Worm (Caenorhabditis elegans) whole organism, L4 larva: Measurements from ENCODE around the gene srh-146.

Source experiments
- F44E2.7 ChIP-seq: fragments of 200-800 bp; sonication (Bioruptor generic); IDR thresholded peaks from 2 replicates; pipeline ENCODE4 v2.1.2; 2022; ENCODE audit warnings: missing genetic modification characterization, missing compliant biosample characterization
- T26A8.4 ChIP-seq: fragments of 200-800 bp; sonication (Bioruptor generic); IDR thresholded peaks from 2 replicates; pipeline ENCODE4 v1.3.6; 2022; ENCODE audit warnings: missing genetic modification characterization, missing compliant biosample characterization
- Y48G9A.11 ChIP-seq: fragments of 200-800 bp; sonication (Bioruptor generic); IDR thresholded peaks from 2 replicates; pipeline ENCODE4 v1.3.6; 2022; ENCODE audit warnings: missing genetic modification reagents, missing genetic modification characterization, missing compliant biosample characterization
- Y5F2A.4 ChIP-seq: fragments of 200-800 bp; sonication (Bioruptor generic); optimal IDR thresholded peaks from 2 replicates; lab custom pipeline; 2018; ENCODE audit warnings: mild to moderate bottlenecking, missing genetic modification characterization, missing compliant biosample characterization
- Y75B8A.6 ChIP-seq: fragments of 200-800 bp; sonication (Bioruptor generic); IDR thresholded peaks from 2 replicates; pipeline ENCODE4 v1.3.6; 2022; ENCODE audit warnings: missing genetic modification reagents, missing genetic modification characterization, missing compliant biosample characterization
- ZK337.2 ChIP-seq: fragments of 200-800 bp; sonication (Bioruptor generic); IDR thresholded peaks from 2 replicates; pipeline ENCODE4 v1.3.6; 2022; ENCODE audit warnings: missing genetic modification reagents, missing genetic modification characterization, missing compliant biosample characterization
- aha-1 ChIP-seq: fragments of 150-350 bp; peaks from one replicate; lab custom pipeline; 2014; ENCODE audit warnings: missing biosample characterization, missing genetic modification characterization
- ama-1 ChIP-seq: fragments of 150-350 bp; optimal IDR thresholded peaks from 2 replicates; lab custom pipeline; 2014; ENCODE audit warnings: inconsistent platforms, mixed read lengths
- ceh-62 ChIP-seq: sonication (generic microtip); optimal IDR thresholded peaks from 2 replicates; lab custom pipeline; 2017; ENCODE audit warnings: missing biosample characterization, missing genetic modification characterization
- ceh-82 ChIP-seq: sonication (generic microtip); optimal IDR thresholded peaks from 2 replicates; lab custom pipeline; 2017; ENCODE audit warnings: missing biosample characterization, missing genetic modification characterization
- daf-19 ChIP-seq: fragments of 200-800 bp; sonication (Bioruptor generic); conservative IDR thresholded peaks from 2 replicates; pipeline ENCODE4 v1.3.6; 2022; ENCODE audit warnings: missing genetic modification characterization, missing compliant biosample characterization
- dpl-1 ChIP-seq: fragments of 150-350 bp; optimal IDR thresholded peaks from 2 replicates; lab custom pipeline; 2014; ENCODE audit warnings: missing biosample characterization, missing genetic modification reagents, missing genetic modification characterization
- duxl-1 ChIP-seq: sonication (generic microtip); optimal IDR thresholded peaks from 2 replicates; lab custom pipeline; 2016; ENCODE audit warnings: mild to moderate bottlenecking, missing genetic modification characterization, moderate library complexity, missing compliant biosample characterization; ENCODE audit not compliant: poor library complexity
- dve-1 ChIP-seq: sonication (generic microtip); optimal IDR thresholded peaks from 2 replicates; lab custom pipeline; 2017; ENCODE audit warnings: antibody characterized with exemption, mild to moderate bottlenecking, missing genetic modification characterization, missing compliant biosample characterization; ENCODE audit not compliant: insufficient read depth
- fkh-10 ChIP-seq: fragments of 150-350 bp; optimal IDR thresholded peaks from 2 replicates; lab custom pipeline; 2014; ENCODE audit warnings: missing biosample characterization, missing genetic modification reagents, missing genetic modification characterization
- fos-1 ChIP-seq: fragments of 150-350 bp; optimal IDR thresholded peaks from 2 replicates; lab custom pipeline; 2014; ENCODE audit warnings: missing biosample characterization, missing genetic modification characterization
- lin-39 ChIP-seq: fragments of 150-350 bp; optimal IDR thresholded peaks from 2 replicates; lab custom pipeline; 2014; ENCODE audit warnings: missing biosample characterization, missing genetic modification reagents, missing genetic modification characterization
- lir-3 ChIP-seq: sonication (generic microtip); optimal IDR thresholded peaks from 2 replicates; lab custom pipeline; 2016; ENCODE audit warnings: mild to moderate bottlenecking, missing genetic modification characterization, missing compliant biosample characterization
- lsy-2 ChIP-seq, 2 experiments: fragments of 150-350 bp in 1 of 2; sonication (generic microtip) in 1 of 2; optimal IDR thresholded peaks; 2 replicates each; lab custom pipeline; 2014 to 2017; ENCODE audit warnings: missing biosample characterization in 2 of 2, missing genetic modification characterization in 2 of 2
- mep-1 ChIP-seq: fragments of 150-350 bp; sonication (generic microtip); optimal IDR thresholded peaks from 3 replicates; lab custom pipeline; 2014; ENCODE audit warnings: missing biosample characterization, missing genetic modification characterization
- mxl-3 ChIP-seq: fragments of 200-800 bp; sonication (Bioruptor generic); optimal IDR thresholded peaks from 2 replicates; lab custom pipeline; 2018; ENCODE audit warnings: mild to moderate bottlenecking, missing genetic modification characterization, missing compliant biosample characterization
- nhr-10 ChIP-seq: fragments of 150-350 bp; optimal IDR thresholded peaks from 2 replicates; lab custom pipeline; 2014; ENCODE audit warnings: missing biosample characterization, missing genetic modification characterization
- nhr-102 ChIP-seq: sonication (generic microtip); optimal IDR thresholded peaks from 2 replicates; lab custom pipeline; 2016; ENCODE audit warnings: mild to moderate bottlenecking, missing genetic modification characterization, moderate library complexity, missing compliant biosample characterization
- nhr-111 ChIP-seq: fragments of 200-800 bp; sonication (Bioruptor generic); optimal IDR thresholded peaks from 2 replicates; lab custom pipeline; 2018; ENCODE audit warnings: mild to moderate bottlenecking, missing genetic modification characterization, missing compliant biosample characterization
- nhr-25 ChIP-seq: sonication (generic microtip); optimal IDR thresholded peaks from 2 replicates; lab custom pipeline; 2017; ENCODE audit warnings: missing genetic modification characterization, mild to moderate bottlenecking, missing compliant biosample characterization, antibody characterized with exemption, moderate library complexity, borderline replicate concordance; ENCODE audit not compliant: insufficient read depth
- nhr-42 ChIP-seq: fragments of 200-800 bp; sonication (Bioruptor generic); IDR thresholded peaks from 2 replicates; pipeline ENCODE4 v1.3.6; 2022; ENCODE audit warnings: missing genetic modification characterization, missing compliant biosample characterization
- nhr-48 ChIP-seq: sonication (generic microtip); optimal IDR thresholded peaks from 2 replicates; lab custom pipeline; 2016; ENCODE audit warnings: mild to moderate bottlenecking, missing genetic modification characterization, missing compliant biosample characterization
- nhr-6 ChIP-seq: fragments of 150-350 bp; optimal IDR thresholded peaks from 2 replicates; lab custom pipeline; 2014; ENCODE audit warnings: missing biosample characterization, missing genetic modification characterization
- nhr-76 ChIP-seq: fragments of 150-350 bp; optimal IDR thresholded peaks from 2 replicates; lab custom pipeline; 2014; ENCODE audit warnings: missing biosample characterization, missing genetic modification characterization
- nhr-77 ChIP-seq: fragments of 150-350 bp; optimal IDR thresholded peaks from 2 replicates; lab custom pipeline; 2014; ENCODE audit warnings: missing biosample characterization, missing genetic modification characterization
- pha-4 ChIP-seq, 2 experiments: fragments of 150-350 bp in 1 of 2; fragments of 200-800 bp in 1 of 2; sonication (Bioruptor generic) in 1 of 2; IDR thresholded peaks in 1 of 2; optimal IDR thresholded peaks in 1 of 2; 2 replicates each; pipeline versions ENCODE4 v1.3.6 to Lab custom; 2014 to 2022; ENCODE audit warnings: missing genetic modification characterization in 2 of 2, missing genetic modification reagents in 2 of 2, missing biosample characterization in 1 of 2, missing compliant biosample characterization in 1 of 2
- php-3 ChIP-seq: fragments of 200-800 bp; sonication (Bioruptor generic); IDR thresholded peaks from 2 replicates; pipeline ENCODE4 v1.3.6; 2022; ENCODE audit warnings: missing genetic modification reagents, missing genetic modification characterization, missing compliant biosample characterization
- pqm-1 ChIP-seq: sonication (generic microtip); optimal IDR thresholded peaks from 2 replicates; lab custom pipeline; 2017; ENCODE audit warnings: missing biosample characterization, missing genetic modification characterization
- saeg-2 ChIP-seq: fragments of 200-800 bp; sonication (Bioruptor generic); IDR thresholded peaks from 2 replicates; pipeline ENCODE4 v1.3.6; 2022; ENCODE audit warnings: missing genetic modification reagents, missing genetic modification characterization, missing compliant biosample characterization
- unc-62 ChIP-seq, 3 experiments: fragments of 150-350 bp in 1 of 3; sonication (generic microtip); optimal IDR thresholded peaks in 2 of 3; peaks in 1 of 3; 1 replicate in 1 of 3; 2 replicates in 2 of 3; lab custom pipeline; 2014 to 2017; ENCODE audit warnings: missing biosample characterization in 3 of 3, missing genetic modification characterization in 3 of 3, missing genetic modification reagents in 3 of 3, missing genotype in 1 of 3
- zag-1 ChIP-seq: fragments of 150-350 bp; optimal IDR thresholded peaks from 2 replicates; lab custom pipeline; 2014; ENCODE audit warnings: missing biosample characterization, missing genetic modification characterization
- zfp-3 ChIP-seq: fragments of 200-800 bp; sonication (Bioruptor generic); conservative IDR thresholded peaks from 2 replicates; pipeline ENCODE4 v1.3.6; 2022; ENCODE audit warnings: missing genetic modification reagents, missing genetic modification characterization, missing compliant biosample characterization
- zip-11 ChIP-seq: fragments of 200-800 bp; sonication (Bioruptor generic); IDR thresholded peaks from 2 replicates; pipeline ENCODE4 v1.3.6; 2022; ENCODE audit warnings: missing genetic modification characterization, missing compliant biosample characterization

The srh-146 gene

ce11 chrV:2960894-2961293 lies 46.8 kb downstream of the srh-146 start, which contains the start of gene srw-144:
Gene srw-144 (minus strand): TSS chrV:2960994.
- TF ChIP-seq nhr-102 (no peak), zip-11 (no peak), T26A8.4 (GFP tag; lab: Robert Waterston, UW) (no peak), Y5F2A.4 (no peak), nhr-77 (no peak), ceh-82 (tag; lab: Kevin White, UChicago) (no peak), nhr-10 (tag; lab: Kevin White, UChicago) (no peak), F44E2.7 (GFP tag; lab: Robert Waterston, UW) (no peak), fkh-10 (GFP tag; lab: Kevin White, UChicago) (no peak), Y75B8A.6 (GFP tag; lab: Robert Waterston, UW) (no peak), nhr-25 (tag; lab: Kevin White, UChicago) (no peak), nhr-42 (GFP tag; lab: Robert Waterston, UW) (no peak), nhr-76 (tag; lab: Kevin White, UChicago) (no peak), daf-19 (GFP tag; lab: Robert Waterston, UW) (no peak), pqm-1 (tag; lab: Kevin White, UChicago) (no peak), dve-1 (tag; lab: Kevin White, UChicago) (no peak), nhr-6 (tag; lab: Kevin White, UChicago) (no peak), nhr-48 (no peak), ZK337.2 (GFP tag; lab: Robert Waterston, UW) (no peak)

ce11 chrV:2962960-2963359 lies 48.9 kb downstream of the srh-146 start, which contains the start of gene srw-138:
Gene srw-138 (minus strand): TSS chrV:2963060.
- TF ChIP-seq pha-4 (GFP tag; IDR thresholded peaks at IDR 0.05; lab: Robert Waterston, UW), result no peak
- no peak for TF ChIP-seq pha-4 (tag; optimal IDR thresholded peaks at IDR 0.05; lab: Kevin White, UChicago)
- TF ChIP-seq nhr-111 (GFP tag; lab: Kevin White, UChicago), result no peak
- peak in 1 of 2 experiments; percentile 60 for TF ChIP-seq unc-62 (GFP tag; optimal IDR thresholded peaks at IDR 0.05 in 1 of 2; lab: Kevin White, UChicago)
- TF ChIP-seq unc-62 (tag; optimal IDR thresholded peaks at IDR 0.05; lab: Kevin White, UChicago), result no peak
- peak; percentile 40 for TF ChIP-seq aha-1 (tag; lab: Kevin White, UChicago)

DNA sequence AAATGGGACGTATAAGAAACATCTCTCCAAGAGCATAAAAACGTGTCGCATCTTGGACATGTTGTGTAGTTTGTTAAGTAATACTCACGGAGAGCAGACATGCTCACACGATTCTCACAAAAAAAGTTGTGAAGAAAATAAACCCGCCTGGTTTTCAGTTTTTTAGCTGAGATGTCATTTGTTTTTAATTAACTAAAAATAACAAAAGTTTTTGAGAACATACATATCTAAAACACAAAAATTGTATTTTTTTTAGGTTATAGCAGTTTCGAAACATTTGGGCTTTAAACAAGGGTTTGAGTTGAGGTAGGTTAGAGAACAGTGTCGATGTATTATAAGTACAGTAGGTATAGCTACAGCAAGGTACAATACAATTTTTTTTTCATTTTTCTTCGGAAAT lies 50.7 kb downstream of the srh-146 start, which contains the start of gene srh-88:
TSS of gene srh-88 (minus strand) at position 101 of the 400 bp plus-strand sequence.
- TF ChIP-seq Y48G9A.11, result no peak
- no peak for TF ChIP-seq lin-39 (tag; lab: Kevin White, UChicago)
- no peak for TF ChIP-seq mxl-3 (GFP tag; lab: Kevin White, UChicago)
- no peak for TF ChIP-seq php-3
- TF ChIP-seq fos-1 (tag; lab: Kevin White, UChicago), result no peak
- TF ChIP-seq ceh-82 (tag; lab: Kevin White, UChicago), result no peak
- no peak for TF ChIP-seq aha-1 (tag; lab: Kevin White, UChicago)
- TF ChIP-seq lsy-2 (tag; optimal IDR thresholded peaks at IDR 0.05; lab: Kevin White, UChicago), result no peak
- no peak for TF ChIP-seq unc-62 (GFP tag; optimal IDR thresholded peaks at IDR 0.05 in 1 of 2; lab: Kevin White, UChicago)
- no peak for TF ChIP-seq unc-62 (tag; optimal IDR thresholded peaks at IDR 0.05; lab: Kevin White, UChicago)
- TF ChIP-seq saeg-2, result no peak
- TF ChIP-seq ama-1 (lab: Kevin White, UChicago), result no peak
- no peak for TF ChIP-seq dpl-1
- no peak for TF ChIP-seq nhr-111 (GFP tag; lab: Kevin White, UChicago)
- TF ChIP-seq lir-3, result no peak
- TF ChIP-seq ceh-62 (tag; lab: Kevin White, UChicago), result no peak
- no peak for TF ChIP-seq mep-1 (tag; lab: Kevin White, UChicago)
- TF ChIP-seq zfp-3, result no peak
- TF ChIP-seq zag-1 (tag; lab: Kevin White, UChicago), result no peak
- no peak for TF ChIP-seq duxl-1
- no peak for TF ChIP-seq pha-4 (GFP tag; IDR thresholded peaks at IDR 0.05; lab: Robert Waterston, UW)
- TF ChIP-seq pha-4 (tag; optimal IDR thresholded peaks at IDR 0.05; lab: Kevin White, UChicago), result no peak
